Fruit fly (Drosophila melanogaster) whole organism, embryonic: ENCODE data around the gene CG16779.
A peak's percentile ranks its signal among the peaks of the same experiment; 100 is the strongest.

Experiments used
- Atf-2 ChIP-seq: fragments of 200-800 bp; sonication (Bioruptor generic); optimal IDR thresholded peaks from 2 replicates; lab custom pipeline; 2016; ENCODE audit warnings: missing biosample characterization, missing genetic modification characterization
- CG10209 ChIP-seq: fragments of 200-800 bp; sonication (Bioruptor generic); optimal IDR thresholded peaks from 3 replicates; lab custom pipeline; 2017; ENCODE audit warnings: missing biosample characterization, mild to moderate bottlenecking, missing genetic modification characterization, missing genetic modification reagents
- CG10274 ChIP-seq: fragments of 200-800 bp; sonication (Bioruptor generic); optimal IDR thresholded peaks from 3 replicates; lab custom pipeline; 2017; ENCODE audit warnings: missing biosample characterization, mild to moderate bottlenecking, missing genetic modification characterization
- CG11456 ChIP-seq: fragments of 200-800 bp; sonication (Bioruptor generic); IDR thresholded peaks from 3 replicates; pipeline ENCODE4 v1.3.6; 2022; ENCODE audit warnings: missing biosample characterization, missing genetic modification characterization
- CG11560 ChIP-seq: fragments of 200-800 bp; sonication (Bioruptor generic); IDR thresholded peaks from 3 replicates; pipeline ENCODE4 v1.3.6; 2022; ENCODE audit warnings: missing biosample characterization, missing genetic modification characterization
- CG11696 ChIP-seq: fragments of 200-800 bp; sonication (Bioruptor generic); IDR thresholded peaks from 2 replicates; pipeline ENCODE4 v1.3.6; 2022; ENCODE audit warnings: missing biosample characterization, missing genetic modification characterization
- CG12071 ChIP-seq: fragments of 200-800 bp; sonication (Bioruptor generic); optimal IDR thresholded peaks from 3 replicates; lab custom pipeline; 2018; ENCODE audit warnings: missing biosample characterization, mild to moderate bottlenecking, missing genetic modification characterization
- CG12104 ChIP-seq: fragments of 200-800 bp; sonication (Bioruptor generic); optimal IDR thresholded peaks from 3 replicates; lab custom pipeline; 2016; ENCODE audit warnings: missing biosample characterization, missing genetic modification characterization
- CG17328 ChIP-seq: fragments of 200-800 bp; sonication (Bioruptor generic); IDR thresholded peaks from 2 replicates; pipeline ENCODE4 v1.3.6; 2022; ENCODE audit warnings: missing biosample characterization, missing genetic modification characterization
- CG6175 ChIP-seq: fragments of 200-800 bp; sonication (Bioruptor generic); IDR thresholded peaks from 3 replicates; pipeline ENCODE4 v1.3.6; 2022; ENCODE audit warnings: missing biosample characterization, missing genetic modification characterization
- CG6765 ChIP-seq: fragments of 200-800 bp; sonication (Bioruptor generic); optimal IDR thresholded peaks from 3 replicates; lab custom pipeline; 2017; ENCODE audit warnings: missing biosample characterization, mild to moderate bottlenecking, missing genetic modification characterization
- CG6791 ChIP-seq: fragments of 200-800 bp; sonication (Bioruptor generic); IDR thresholded peaks from 3 replicates; pipeline ENCODE4 v1.3.6; 2022; ENCODE audit warnings: missing biosample characterization, missing genetic modification characterization; ENCODE audit not compliant: partially characterized antibody
- CG6854 ChIP-seq: fragments of 200-800 bp; sonication (Bioruptor generic); optimal IDR thresholded peaks from 3 replicates; lab custom pipeline; 2017; ENCODE audit warnings: missing biosample characterization, mild to moderate bottlenecking, missing genetic modification characterization
- CG7271 ChIP-seq: fragments of 200-800 bp; sonication (Bioruptor generic); optimal IDR thresholded peaks from 2 replicates; lab custom pipeline; 2018; ENCODE audit warnings: missing biosample characterization, mild to moderate bottlenecking, missing genetic modification characterization, moderate library complexity
- CG7987 ChIP-seq: fragments of 200-800 bp; sonication (Bioruptor generic); optimal IDR thresholded peaks from 2 replicates; lab custom pipeline; 2018; ENCODE audit warnings: missing biosample characterization, mild to moderate bottlenecking, missing genetic modification characterization, moderate library complexity
- CG8281 ChIP-seq: fragments of 200-800 bp; sonication (Bioruptor generic); optimal IDR thresholded peaks from 2 replicates; lab custom pipeline; 2018; ENCODE audit warnings: missing biosample characterization, mild to moderate bottlenecking, missing genetic modification characterization, moderate library complexity
- CG8765 ChIP-seq: fragments of 200-800 bp; sonication (Bioruptor generic); IDR thresholded peaks from 2 replicates; pipeline ENCODE4 v1.3.6; 2022; ENCODE audit warnings: missing biosample characterization, missing genetic modification characterization
- CG9215 ChIP-seq: fragments of 200-800 bp; sonication (Bioruptor generic); IDR thresholded peaks from 2 replicates; pipeline ENCODE4 v1.3.6; 2022; ENCODE audit warnings: missing biosample characterization, missing genetic modification characterization
- CG9797 ChIP-seq: fragments of 200-800 bp; sonication (Bioruptor generic); optimal IDR thresholded peaks from 3 replicates; lab custom pipeline; 2018; ENCODE audit warnings: missing biosample characterization, mild to moderate bottlenecking, missing genetic modification characterization
- CkIIα-i1 ChIP-seq: fragments of 200-800 bp; sonication (Bioruptor generic); IDR thresholded peaks from 2 replicates; pipeline ENCODE4 v1.3.6; 2022; ENCODE audit warnings: missing biosample characterization, missing genetic modification characterization
- Dfd ChIP-seq, 2 experiments: fragments of >200 bp; optimal IDR thresholded peaks; 2 replicates each; lab custom pipeline; 2017; ENCODE audit warnings: missing biosample characterization in 2 of 2, missing genetic modification characterization in 2 of 2
- Dip2 ChIP-seq: fragments of 200-800 bp; sonication (Bioruptor generic); IDR thresholded peaks from 2 replicates; pipeline ENCODE4 v1.3.6; 2022; ENCODE audit warnings: missing biosample characterization, missing genetic modification characterization
- Hand ChIP-seq: fragments of 200-800 bp; sonication (Bioruptor generic); optimal IDR thresholded peaks from 2 replicates; lab custom pipeline; 2017; ENCODE audit warnings: mild to moderate bottlenecking, missing biosample characterization, missing genetic modification reagents, missing genetic modification characterization
- HmgD ChIP-seq: fragments of 200-800 bp; sonication (Bioruptor generic); optimal IDR thresholded peaks from 3 replicates; lab custom pipeline; 2016; ENCODE audit warnings: missing biosample characterization, missing genetic modification characterization
- Hr39 ChIP-seq: fragments of >200 bp; optimal IDR thresholded peaks from 2 replicates; lab custom pipeline; 2017
- Hr51 ChIP-seq, 2 experiments: fragments of 200-800 bp; sonication (Bioruptor generic); optimal IDR thresholded peaks; 2 replicates in 1 of 2; 3 replicates in 1 of 2; lab custom pipeline; 2016 to 2018; ENCODE audit warnings: missing biosample characterization in 2 of 2, missing genetic modification characterization in 2 of 2, mild to moderate bottlenecking in 1 of 2, moderate library complexity in 1 of 2
- MTF-1 ChIP-seq: fragments of 200-800 bp; sonication (Bioruptor generic); optimal IDR thresholded peaks from 2 replicates; lab custom pipeline; 2018; ENCODE audit warnings: missing biosample characterization, mild to moderate bottlenecking, missing genetic modification characterization, borderline replicate concordance
- NC2α ChIP-seq: fragments of 200-800 bp; sonication (Bioruptor generic); optimal IDR thresholded peaks from 2 replicates; lab custom pipeline; 2016; ENCODE audit warnings: missing biosample characterization, missing genetic modification characterization
- Nf-YB ChIP-seq: fragments of 200-800 bp; sonication (Bioruptor generic); optimal IDR thresholded peaks from 3 replicates; lab custom pipeline; 2019; ENCODE audit warnings: missing biosample characterization, mild to moderate bottlenecking, missing genetic modification characterization, moderate library complexity
- Oli ChIP-seq: fragments of 200-800 bp; sonication (Bioruptor generic); optimal IDR thresholded peaks from 2 replicates; lab custom pipeline; 2018; ENCODE audit warnings: missing biosample characterization, mild to moderate bottlenecking, missing genetic modification characterization, moderate library complexity
- Opbp ChIP-seq: fragments of 200-800 bp; sonication (Bioruptor generic); IDR thresholded peaks from 3 replicates; pipeline ENCODE4 v1.3.6; 2022; ENCODE audit warnings: missing biosample characterization, missing genetic modification characterization; ENCODE audit not compliant: partially characterized antibody
- Usf ChIP-seq: fragments of 200-800 bp; sonication (Bioruptor generic); optimal IDR thresholded peaks from 2 replicates; lab custom pipeline; 2017; ENCODE audit warnings: missing genotype, missing biosample characterization, missing genetic modification characterization
- ac ChIP-seq: fragments of 200-800 bp; sonication (Bioruptor generic); optimal IDR thresholded peaks from 3 replicates; lab custom pipeline; 2017; ENCODE audit warnings: missing biosample characterization, mild to moderate bottlenecking, missing genetic modification characterization
- bab2 ChIP-seq: fragments of 200-800 bp; sonication (Bioruptor generic); optimal IDR thresholded peaks from 2 replicates; lab custom pipeline; 2016; ENCODE audit warnings: missing biosample characterization, missing genetic modification characterization
- croc ChIP-seq: fragments of 200-800 bp; sonication (Bioruptor generic); conservative IDR thresholded peaks from 3 replicates; pipeline ENCODE4 v1.3.6; 2022; ENCODE audit warnings: missing biosample characterization, missing genetic modification characterization
- dati ChIP-seq: fragments of 200-800 bp; sonication (Bioruptor generic); IDR thresholded peaks from 2 replicates; pipeline ENCODE4 v1.3.6; 2022; ENCODE audit warnings: missing biosample characterization, missing genetic modification characterization
- eve ChIP-seq, 2 experiments: fragments of >200 bp; optimal IDR thresholded peaks; 2 replicates each; lab custom pipeline; 2017; ENCODE audit warnings: missing biosample characterization in 2 of 2, missing genetic modification characterization in 2 of 2
- eyg ChIP-seq: fragments of 200-800 bp; sonication (Bioruptor generic); optimal IDR thresholded peaks from 3 replicates; lab custom pipeline; 2016; ENCODE audit warnings: missing biosample characterization, missing genetic modification characterization
- gce ChIP-seq: fragments of 200-800 bp; sonication (Bioruptor generic); IDR thresholded peaks from 3 replicates; pipeline ENCODE4 v1.3.6; 2022; ENCODE audit warnings: missing biosample characterization, missing genetic modification characterization
- h ChIP-seq: fragments of >200 bp; optimal IDR thresholded peaks from 2 replicates; lab custom pipeline; 2017
- her ChIP-seq: fragments of 200-800 bp; sonication (Bioruptor generic); optimal IDR thresholded peaks from 2 replicates; lab custom pipeline; 2016; ENCODE audit warnings: missing biosample characterization, missing genetic modification characterization
- mld ChIP-seq: fragments of 200-800 bp; sonication (Bioruptor generic); IDR thresholded peaks from 3 replicates; pipeline ENCODE4 v1.3.6; 2022; ENCODE audit warnings: missing biosample characterization, missing genetic modification characterization; ENCODE audit not compliant: partially characterized antibody
- rib ChIP-seq: fragments of 200-800 bp; sonication (Bioruptor generic); IDR thresholded peaks from 2 replicates; pipeline ENCODE4 v1.3.6; 2022; ENCODE audit warnings: missing biosample characterization, missing genetic modification characterization
- run ChIP-seq: fragments of 200-800 bp; sonication (Bioruptor generic); optimal IDR thresholded peaks from 3 replicates; lab custom pipeline; 2018; ENCODE audit warnings: missing biosample characterization, mild to moderate bottlenecking, missing genetic modification characterization
- sd ChIP-seq: fragments of 200-800 bp; sonication (Bioruptor generic); optimal IDR thresholded peaks from 3 replicates; lab custom pipeline; 2018; ENCODE audit warnings: missing biosample characterization, mild to moderate bottlenecking, missing genetic modification characterization, moderate library complexity
- slou ChIP-seq: fragments of 200-800 bp; sonication (Bioruptor generic); optimal IDR thresholded peaks from 3 replicates; lab custom pipeline; 2016; ENCODE audit warnings: missing biosample characterization, missing genetic modification characterization
- sna ChIP-seq: fragments of 200-800 bp; sonication (Bioruptor generic); IDR thresholded peaks from 2 replicates; pipeline ENCODE4 v1.3.6; 2022; ENCODE audit warnings: missing biosample characterization, missing genetic modification characterization; ENCODE audit not compliant: partially characterized antibody
- stc ChIP-seq: fragments of 200-800 bp; sonication (Bioruptor generic); IDR thresholded peaks from 2 replicates; pipeline ENCODE4 v1.3.6; 2022; ENCODE audit warnings: missing biosample characterization, missing genetic modification characterization
- sug ChIP-seq: fragments of 200-800 bp; optimal IDR thresholded peaks from 2 replicates; lab custom pipeline; 2019; ENCODE audit warnings: missing biosample characterization, mild to moderate bottlenecking, missing genetic modification characterization, moderate library complexity
- tio ChIP-seq: fragments of 200-800 bp; sonication (Bioruptor generic); optimal IDR thresholded peaks from 2 replicates; lab custom pipeline; 2017; ENCODE audit warnings: missing biosample characterization, missing genetic modification characterization, inconsistent platforms
- wek ChIP-seq: fragments of 200-800 bp; sonication (Bioruptor generic); optimal IDR thresholded peaks from 3 replicates; lab custom pipeline; 2018; ENCODE audit warnings: missing biosample characterization, mild to moderate bottlenecking, missing genetic modification characterization, moderate library complexity
- zfh1 ChIP-seq: fragments of 200-800 bp; sonication (Bioruptor generic); IDR thresholded peaks from 3 replicates; pipeline ENCODE4 v1.3.6; 2022; ENCODE audit warnings: missing biosample characterization, missing genetic modification characterization

Gene CG16779

dm6 chr3R:9513052-9513420, 19.6 kb upstream of the CG16779 start, which contains the start of the genes Ras85D and Rlb1 (continued):
- TF ChIP-seq croc (GFP tag; lab: Robert Waterston, UW) (peak; percentile 41; the same call in 2 of the 3 replicates), CG11696 (GFP tag; lab: Robert Waterston, UW) (no peak), CG10274 (no peak), slou (GFP tag; lab: Kevin White, UChicago) (peak; percentile 37), gce (no peak), CG11560 (no peak), Hand (no peak), her (GFP tag; lab: Kevin White, UChicago) (peak; percentile 76), CG6175 (no peak), NC2α (GFP tag; lab: Kevin White, UChicago) (peak; percentile 59), Dip2 (GFP tag; lab: Robert Waterston, UW) (no peak), run (tag; lab: Kevin White, UChicago) (no peak), Usf (GFP tag; lab: Kevin White, UChicago) (peak; percentile 14), Hr51 (GFP tag; optimal IDR thresholded peaks at IDR 0.05; lab: Kevin White, UChicago) (peak in 1 of 2 experiments; percentile 88), CG9797 (GFP tag; lab: Kevin White, UChicago) (peak; percentile 36), eyg (GFP tag; lab: Kevin White, UChicago) (peak; percentile 42), CG7271 (tag; lab: Kevin White, UChicago) (peak; percentile 52), CG7987 (peak; percentile 45), rib (GFP tag; lab: Robert Waterston, UW) (no peak), CG6765 (peak; percentile 28), Dfd (GFP tag; optimal IDR thresholded peaks at IDR 0.05; lab: Kevin White, UChicago) (no peak), h (lab: Kevin White, UChicago) (no peak), CG6791 (GFP tag; lab: Robert Waterston, UW) (no peak), zfh1 (no peak), CG6854 (no peak), Opbp (GFP tag; lab: Robert Waterston, UW) (no peak), CG8765 (GFP tag; lab: Robert Waterston, UW) (no peak), wek (no peak), dati (GFP tag; lab: Robert Waterston, UW) (no peak), Atf-2 (GFP tag; lab: Kevin White, UChicago) (peak; percentile 74), sd (tag; lab: Kevin White, UChicago) (peak; percentile 52), CG12104 (peak; percentile 35), Oli (tag; lab: Kevin White, UChicago) (no peak), CG17328 (GFP tag; lab: Robert Waterston, UW) (no peak), CG9215 (GFP tag; lab: Robert Waterston, UW) (no peak), bab2 (GFP tag; lab: Kevin White, UChicago) (peak; percentile 87), CkIIα-i1 (GFP tag; lab: Robert Waterston, UW) (no peak), stc (no peak), mld (no peak), Hr39 (no peak), sna (GFP tag; lab: Robert Waterston, UW) (no peak), HmgD (peak; percentile 94), CG8281 (tag; lab: Kevin White, UChicago) (peak; percentile 56), CG10209 (GFP tag; lab: Kevin White, UChicago) (peak; percentile 37), sug (tag; lab: Kevin White, UChicago) (peak; percentile 84), CG12071 (GFP tag; lab: Kevin White, UChicago) (no peak), ac (GFP tag; lab: Kevin White, UChicago) (no peak), eve (GFP tag; optimal IDR thresholded peaks at IDR 0.05; lab: Kevin White, UChicago) (no peak), CG11456 (no peak), Nf-YB (peak; percentile 31), tio (GFP tag; lab: Kevin White, UChicago) (no peak), MTF-1 (GFP tag; lab: Kevin White, UChicago) (no peak)
